Worm (Caenorhabditis elegans): ENCODE data around the gene ire-1.

ire-1 gene

ce11 chrII:8106921-8107695 is 17.6 kb downstream of the ire-1 start, which contains the start of the genes chst-1 and C41C4.9 (continued):
- TF ChIP-seq gmeb-2 (tag; optimal IDR thresholded peaks at IDR 0.05) = peak; percentile 93
- peak; percentile 56 for TF ChIP-seq ceh-22 (tag; optimal IDR thresholded peaks at IDR 0.05)
- no peak for TF ChIP-seq mec-3 (tag; optimal IDR thresholded peaks at IDR 0.05; ENCODE audit: borderline replicate concordance)
- peak; percentile 90 for TF ChIP-seq tbx-2 (tag; optimal IDR thresholded peaks at IDR 0.05)
- peak; percentile 69 for TF ChIP-seq ceh-24 (tag; optimal IDR thresholded peaks at IDR 0.05)
- peak; percentile 89 for TF ChIP-seq K02D7.2 (tag; optimal IDR thresholded peaks at IDR 0.05)
- peak; percentile 89 for TF ChIP-seq ceh-9 (tag; optimal IDR thresholded peaks at IDR 0.05)
- TF ChIP-seq ceh-34 (tag; optimal IDR thresholded peaks at IDR 0.05) = peak; percentile 92
- peak; percentile 88 for TF ChIP-seq C38D4.7 (GFP tag; optimal IDR thresholded peaks at IDR 0.05)
- TF ChIP-seq Y22D7AL.16 (tag; optimal IDR thresholded peaks at IDR 0.05) = peak; percentile 88
- no peak for TF ChIP-seq nhr-11 (tag; optimal IDR thresholded peaks at IDR 0.05)
- no peak for TF ChIP-seq odd-2 (tag; optimal IDR thresholded peaks at IDR 0.05)
- no peak for TF ChIP-seq pax-1 (tag; optimal IDR thresholded peaks at IDR 0.05)
- TF ChIP-seq unc-42 (tag; optimal IDR thresholded peaks at IDR 0.05) = peak; percentile 26
- TF ChIP-seq nfya-1 (tag; optimal IDR thresholded peaks at IDR 0.05) = peak; percentile 69
- TF ChIP-seq hlh-13 (GFP tag; optimal IDR thresholded peaks at IDR 0.05) = peak; percentile 91
- TF ChIP-seq T23F11.4 (GFP tag; optimal IDR thresholded peaks at IDR 0.05) = peak; percentile 88
- TF ChIP-seq npax-4 (tag; optimal IDR thresholded peaks at IDR 0.05) = peak; percentile 76
- TF ChIP-seq ceh-30 (tag; optimal IDR thresholded peaks at IDR 0.05) = peak; percentile 73
- peak; percentile 88 for TF ChIP-seq lin-11 (tag; optimal IDR thresholded peaks at IDR 0.05)
- TF ChIP-seq ceh-2 (tag; optimal IDR thresholded peaks at IDR 0.05) = peak; percentile 87
- TF ChIP-seq pat-9 (tag; optimal IDR thresholded peaks at IDR 0.05) = peak; percentile 94
- peak; percentile 94 for TF ChIP-seq ceh-19 (GFP tag; optimal IDR thresholded peaks at IDR 0.05)
- TF ChIP-seq ahr-1 (tag; optimal IDR thresholded peaks at IDR 0.05) = peak; percentile 91
- TF ChIP-seq rnt-1 (tag; optimal IDR thresholded peaks at IDR 0.05) = peak; percentile 91
- peak; percentile 92 for TF ChIP-seq che-1 (tag; optimal IDR thresholded peaks at IDR 0.05)
- no peak for TF ChIP-seq ama-1 (optimal IDR thresholded peaks at IDR 0.05)
- TF ChIP-seq hlh-6 (tag; optimal IDR thresholded peaks at IDR 0.05) = peak; percentile 97
- TF ChIP-seq pros-1 (tag; optimal IDR thresholded peaks at IDR 0.05) = no peak
- peak; percentile 93 for TF ChIP-seq eyg-1 (tag; optimal IDR thresholded peaks at IDR 0.05)
- TF ChIP-seq unc-3 (GFP tag; conservative IDR thresholded peaks at IDR 0.05) = peak; percentile 91
- TF ChIP-seq unc-3 (tag; optimal IDR thresholded peaks at IDR 0.05) = peak; percentile 86
- peak; percentile 69 for TF ChIP-seq hlh-30 (tag; optimal IDR thresholded peaks at IDR 0.05; ENCODE audit: insufficient read depth)
- peak; percentile 73 for TF ChIP-seq elt-4 (tag; optimal IDR thresholded peaks at IDR 0.05)
- peak; percentile 86 for TF ChIP-seq F13H6.1 (tag; optimal IDR thresholded peaks at IDR 0.05)
- peak; percentile 88 for TF ChIP-seq ceh-14 (tag; optimal IDR thresholded peaks at IDR 0.05)
- TF ChIP-seq ceh-48 (tag; optimal IDR thresholded peaks at IDR 0.05) = peak; percentile 82

- TF ChIP-seq ceh-18 (tag; optimal IDR thresholded peaks at IDR 0.05) (peak; percentile 50), K02D7.2 (tag; optimal IDR thresholded peaks at IDR 0.05) (no peak), unc-55 (GFP tag; optimal IDR thresholded peaks at IDR 0.05) (peak; percentile 35)
Observed at ce11 chrII:8104998-8105397, 19.7 kb downstream of the ire-1 start, which contains the start of gene sfxn-5. Gene sfxn-5 (minus strand): TSS chrII:8105052.

- TF ChIP-seq pha-2 (tag; optimal IDR thresholded peaks at IDR 0.05) (no peak), K09A11.1 (tag; optimal IDR thresholded peaks at IDR 0.05; ENCODE audit: insufficient read depth) (no peak), F13H6.1 (tag; optimal IDR thresholded peaks at IDR 0.05) (no peak), sox-4 (tag; optimal IDR thresholded peaks at IDR 0.05) (no peak), hlh-30 (tag; optimal IDR thresholded peaks at IDR 0.05; ENCODE audit: insufficient read depth) (no peak), ceh-2 (tag; optimal IDR thresholded peaks at IDR 0.05) (no peak), ceh-24 (tag; optimal IDR thresholded peaks at IDR 0.05) (no peak), fax-1 (tag; optimal IDR thresholded peaks at IDR 0.05) (no peak), ama-1 (optimal IDR thresholded peaks at IDR 0.05) (no peak), ceh-34 (tag; optimal IDR thresholded peaks at IDR 0.05) (no peak), madf-2 (tag; optimal IDR thresholded peaks at IDR 0.05) (no peak), hlh-8 (tag; optimal IDR thresholded peaks at IDR 0.05) (no peak), ztf-16 (tag; optimal IDR thresholded peaks at IDR 0.05) (no peak)
Observed at ce11 chrII:8102041-8102440, 22.7 kb downstream of the ire-1 start, which contains the start of gene sre-2. Gene sre-2 (minus strand): TSS chrII:8102141.
